Fruit fly (Drosophila melanogaster): Measurements from ENCODE around the gene Cpr12A.

DNA sequence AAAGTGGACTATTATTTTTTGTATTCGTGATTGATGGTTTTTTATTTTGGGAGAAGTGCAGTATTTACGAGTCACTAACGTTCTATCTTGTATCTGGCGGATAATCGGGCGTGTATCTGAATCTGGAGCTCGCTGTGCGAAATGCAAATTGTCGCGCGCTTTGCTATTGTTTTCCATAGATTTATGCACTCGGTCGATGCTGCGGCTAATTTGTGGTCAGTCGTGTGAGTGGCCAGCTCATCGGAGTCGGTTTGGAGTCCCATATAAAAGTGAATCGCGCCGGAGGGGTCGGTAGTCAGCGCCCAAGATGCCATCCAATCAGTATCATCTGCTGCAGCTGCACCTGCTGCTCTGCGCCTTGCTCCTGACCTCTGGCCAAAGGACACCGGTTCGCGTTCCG lies 15.7 kb upstream of the Cpr12A start, which contains the start of gene CG15754:
- TF ChIP-seq kay (GFP tag; ENCODE audit: borderline replicate concordance) (no peak), tj (GFP tag; optimal IDR thresholded peaks at IDR 0.05) (no peak), Crg-1 (GFP tag; optimal IDR thresholded peaks at IDR 0.05) (no peak), CG1620 (GFP tag; optimal IDR thresholded peaks at IDR 0.05) (no peak), CG7045 (GFP tag; optimal IDR thresholded peaks at IDR 0.05) (no peak), CG11617 (GFP tag; optimal IDR thresholded peaks at IDR 0.05) (no peak)
